Worm (Caenorhabditis elegans): ENCODE results near the gene nhr-162.

The nhr-162 gene

DNA sequence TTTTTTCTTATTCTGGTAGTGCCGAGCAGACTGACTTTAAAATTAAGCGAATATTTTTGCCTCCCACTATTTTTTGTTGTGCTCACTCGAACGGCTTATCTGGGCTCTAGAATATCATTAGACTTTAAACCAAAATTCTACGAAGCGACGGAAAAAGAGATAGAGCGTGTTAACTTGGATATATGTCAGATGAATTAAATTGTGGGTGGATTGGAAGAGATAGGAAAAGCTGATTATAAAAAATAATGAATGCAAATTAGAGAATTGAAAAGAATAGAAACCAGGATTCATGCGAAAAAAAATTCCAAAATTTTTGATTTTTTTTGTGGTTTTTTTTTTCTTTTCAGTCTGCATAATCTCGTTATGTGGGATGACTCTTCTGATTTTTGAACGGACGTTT lies 30.1 kb upstream of the nhr-162 start, which contains the start of gene F20A1.4:
F20A1.4 (minus strand) TSS at position 101 of the 400 bp plus-strand sequence.
- TF ChIP-seq mel-28 (tag; optimal IDR thresholded peaks at IDR 0.05; ENCODE audit: borderline replicate concordance) (no peak), chd-7 (tag; optimal IDR thresholded peaks at IDR 0.05) (no peak), snpc-1.1 (tag; optimal IDR thresholded peaks at IDR 0.05; ENCODE audit: insufficient read depth) (no peak)

DNA sequence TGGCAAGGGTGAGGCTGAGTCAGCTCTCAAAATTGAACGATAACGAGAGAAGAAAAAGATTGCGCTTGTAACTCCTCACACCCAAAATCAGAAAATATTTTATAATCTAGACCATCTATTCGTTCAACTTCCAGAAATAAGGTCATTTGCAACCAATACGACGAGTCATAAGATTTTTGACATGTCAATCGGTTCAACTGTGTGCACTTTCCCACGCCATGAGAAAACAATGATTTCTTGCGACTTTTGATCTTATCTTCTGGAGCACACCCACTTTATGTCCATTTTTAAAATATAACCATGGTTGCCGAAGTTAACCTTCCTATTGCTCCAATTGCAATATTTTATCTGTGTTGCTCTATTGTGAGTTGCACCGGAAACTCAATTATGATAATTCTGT lies 25.4 kb upstream of the nhr-162 start, which contains the start of gene srsx-32:
srsx-32 (plus strand) TSS at position 301 of the 400 bp plus-strand sequence.
- TF ChIP-seq snpc-1.3 (tag; optimal IDR thresholded peaks at IDR 0.05; ENCODE audit: insufficient read depth) (no peak), repo-1 (tag; optimal IDR thresholded peaks at IDR 0.05) (no peak), ceh-100 (GFP tag; IDR thresholded peaks at IDR 0.05) (no peak), F39B2.1 (GFP tag; IDR thresholded peaks at IDR 0.05) (no peak), F49E8.2 (tag; optimal IDR thresholded peaks at IDR 0.05; ENCODE audit: insufficient read depth) (no peak), tbp1 (GFP tag; optimal IDR thresholded peaks at IDR 0.05) (no peak), akir-1 (GFP tag; optimal IDR thresholded peaks at IDR 0.05) (no peak), mcd-1 (GFP tag; IDR thresholded peaks at IDR 0.05) (no peak), lin-54 (GFP tag; optimal IDR thresholded peaks at IDR 0.05) (no peak), snpc-4 (GFP tag; optimal IDR thresholded peaks at IDR 0.05) (no peak), snpc-4 (tag; optimal IDR thresholded peaks at IDR 0.05) (no peak), lag-1 (GFP tag; IDR thresholded peaks at IDR 0.05) (no peak), chd-7 (tag; optimal IDR thresholded peaks at IDR 0.05) (no peak)

DNA sequence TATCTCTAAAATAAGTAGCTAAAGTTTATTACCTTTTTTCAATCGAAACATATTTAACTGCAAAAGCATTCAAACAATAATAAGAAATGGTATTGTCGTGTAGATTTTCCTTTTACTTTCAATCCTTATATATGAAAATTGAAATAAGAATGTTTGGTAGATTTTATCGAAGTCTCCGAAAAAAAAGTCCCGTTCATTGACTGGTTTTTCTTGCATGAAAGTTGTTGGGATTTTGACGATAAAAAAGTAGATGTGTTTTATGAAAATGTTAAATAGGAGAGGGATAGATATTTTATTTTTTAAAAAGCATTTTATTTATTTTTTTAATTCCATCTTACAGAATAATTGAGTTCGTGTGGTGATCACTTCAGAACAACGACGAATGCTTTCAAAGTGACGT lies 24.2 kb upstream of the nhr-162 start, which contains the start of gene C33G8.13:
C33G8.13 (minus strand) TSS at position 101 of the 400 bp plus-strand sequence.
- TF ChIP-seq ztf-3 (GFP tag; optimal IDR thresholded peaks at IDR 0.05) (no peak), B0336.3 (GFP tag; IDR thresholded peaks at IDR 0.05) (no peak), lin-26 (GFP tag; IDR thresholded peaks at IDR 0.05) (no peak), egl-44 (GFP tag; IDR thresholded peaks at IDR 0.05) (no peak), hrde-1 (tag; optimal IDR thresholded peaks at IDR 0.05; ENCODE audit: borderline replicate concordance) (no peak)

DNA sequence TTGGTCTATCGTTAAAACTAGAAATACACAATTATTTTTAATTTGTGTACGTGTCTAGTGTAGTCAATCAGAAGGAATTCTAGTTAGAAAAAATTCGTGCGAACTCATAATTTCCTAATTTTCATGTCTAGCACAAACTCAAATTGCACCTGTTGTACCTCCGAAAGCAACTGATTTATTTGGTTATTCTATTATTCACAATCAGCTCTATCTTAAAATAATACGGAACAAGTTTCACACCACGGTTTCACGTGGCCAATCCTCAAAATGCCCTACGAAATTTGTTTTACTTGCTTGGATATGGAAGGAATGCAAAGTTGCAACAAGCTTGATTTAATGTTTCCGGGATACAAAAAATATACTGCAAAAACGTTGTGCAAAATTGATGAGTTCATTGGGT lies 20.9 kb upstream of the nhr-162 start, which contains the start of gene srw-127:
srw-127 (plus strand) TSS at position 301 of the 400 bp plus-strand sequence.
- no peak for TF ChIP-seq rcor-1 (GFP tag; IDR thresholded peaks at IDR 0.05)
- no peak for TF ChIP-seq ceh-58 (GFP tag; IDR thresholded peaks at IDR 0.05)
- TF ChIP-seq lin-54 (GFP tag; optimal IDR thresholded peaks at IDR 0.05): no peak
- no peak for TF ChIP-seq sdz-38 (tag; optimal IDR thresholded peaks at IDR 0.05)
- TF ChIP-seq aptf-3 (GFP tag; IDR thresholded peaks at IDR 0.05): no peak
- no peak for TF ChIP-seq ztf-26 (tag; optimal IDR thresholded peaks at IDR 0.05)
- no peak for TF ChIP-seq ceh-40 (GFP tag; IDR thresholded peaks at IDR 0.05)
- no peak for TF ChIP-seq mcd-1 (GFP tag; IDR thresholded peaks at IDR 0.05)
- TF ChIP-seq ztf-3 (GFP tag; optimal IDR thresholded peaks at IDR 0.05): no peak
- TF ChIP-seq tbx-9 (tag; optimal IDR thresholded peaks at IDR 0.05; ENCODE audit: borderline replicate concordance): no peak
- no peak for TF ChIP-seq ama-1 (optimal IDR thresholded peaks at IDR 0.05)
- TF ChIP-seq ama-1 (GFP tag; optimal IDR thresholded peaks at IDR 0.05): no peak
- TF ChIP-seq ztf-18 (tag; optimal IDR thresholded peaks at IDR 0.05): no peak
- TF ChIP-seq sptf-2 (GFP tag; optimal IDR thresholded peaks at IDR 0.05): no peak
- TF ChIP-seq madf-3 (GFP tag; IDR thresholded peaks at IDR 0.05): no peak
- TF ChIP-seq madf-8 (GFP tag; conservative IDR thresholded peaks at IDR 0.05): no peak
- no peak for TF ChIP-seq lsy-27 (tag; optimal IDR thresholded peaks at IDR 0.05; ENCODE audit: borderline replicate concordance, insufficient read depth)
- TF ChIP-seq nfyb-1 (GFP tag; IDR thresholded peaks at IDR 0.05): no peak
- TF ChIP-seq dox-1 (GFP tag; IDR thresholded peaks at IDR 0.05): no peak

Measured in whole organism, young adult.